Fruit fly (Drosophila melanogaster): ENCODE data around the gene CG11069.

CG11069 gene

dm6 chr3R:24888418-24888817 is 6.1 kb upstream of the CG11069 start:
- TF ChIP-seq kay (GFP tag; optimal IDR thresholded peaks at IDR 0.05): no peak
- TF ChIP-seq Ets65A (GFP tag): no peak
- TF ChIP-seq MTF-1 (GFP tag; optimal IDR thresholded peaks at IDR 0.05; ENCODE audit: borderline replicate concordance): no peak
- TF ChIP-seq Blimp-1 (GFP tag; optimal IDR thresholded peaks at IDR 0.05): peak; percentile 56
- peak; percentile 82 for TF ChIP-seq CG8281 (tag; optimal IDR thresholded peaks at IDR 0.05)
- no peak for TF ChIP-seq CG12299 (tag; optimal IDR thresholded peaks at IDR 0.05)

dm6 chr3R:24889303-24889892 is 5.1 kb upstream of the CG11069 start:
- TF ChIP-seq kni (GFP tag; optimal IDR thresholded peaks at IDR 0.05) (peak; percentile 29), CG10209 (GFP tag; optimal IDR thresholded peaks at IDR 0.05) (no peak), cwo (GFP tag; optimal IDR thresholded peaks at IDR 0.05) (peak; percentile 78), Ets65A (GFP tag) (peak; percentile 39), CG10543 (GFP tag; optimal IDR thresholded peaks at IDR 0.05) (peak; percentile 17), CG9215 (GFP tag; IDR thresholded peaks at IDR 0.05) (no peak), CG8924 (tag; optimal IDR thresholded peaks at IDR 0.05) (no peak), Adf1 (GFP tag; IDR thresholded peaks at IDR 0.05) (no peak), abd-A (tag; optimal IDR thresholded peaks at IDR 0.05) (peak; percentile 30), H2.0 (GFP tag; IDR thresholded peaks at IDR 0.05) (no peak), gem (tag; optimal IDR thresholded peaks at IDR 0.05) (no peak), CG43689 (GFP tag; IDR thresholded peaks at IDR 0.05) (no peak), Blimp-1 (GFP tag; optimal IDR thresholded peaks at IDR 0.05) (no peak), CG17186 (GFP tag; optimal IDR thresholded peaks at IDR 0.05) (no peak), CG8281 (tag; optimal IDR thresholded peaks at IDR 0.05) (peak; percentile 49), vvl (GFP tag; IDR thresholded peaks at IDR 0.05) (0 out of 2 replicates have a peak, but pooled peaks have one; percentile 12), lov (optimal IDR thresholded peaks at IDR 0.05) (no peak), lov (GFP tag; IDR thresholded peaks at IDR 0.05) (no peak), sob (GFP tag; IDR thresholded peaks at IDR 0.05) (no peak), CG12769 (tag; optimal IDR thresholded peaks at IDR 0.05) (peak; percentile 74), Ets97D (GFP tag; optimal IDR thresholded peaks at IDR 0.05) (no peak), CG42726 (GFP tag; IDR thresholded peaks at IDR 0.05; ENCODE audit: partially characterized antibody) (no peak), sqz (GFP tag; optimal IDR thresholded peaks at IDR 0.05) (peak; percentile 35), maf-S (GFP tag; optimal IDR thresholded peaks at IDR 0.05) (no peak), Optix (GFP tag; IDR thresholded peaks at IDR 0.05) (no peak), Pdp1 (GFP tag; optimal IDR thresholded peaks at IDR 0.05) (peak in 1 of 2 experiments; percentile 20), chinmo (GFP tag; IDR thresholded peaks at IDR 0.05; ENCODE audit: partially characterized antibody) (0 out of 4 replicates have a peak, but pooled peaks have one; percentile 70), CHES-1-like (GFP tag; optimal IDR thresholded peaks at IDR 0.05) (no peak), sd (tag; optimal IDR thresholded peaks at IDR 0.05) (peak; percentile 96)

DNA sequence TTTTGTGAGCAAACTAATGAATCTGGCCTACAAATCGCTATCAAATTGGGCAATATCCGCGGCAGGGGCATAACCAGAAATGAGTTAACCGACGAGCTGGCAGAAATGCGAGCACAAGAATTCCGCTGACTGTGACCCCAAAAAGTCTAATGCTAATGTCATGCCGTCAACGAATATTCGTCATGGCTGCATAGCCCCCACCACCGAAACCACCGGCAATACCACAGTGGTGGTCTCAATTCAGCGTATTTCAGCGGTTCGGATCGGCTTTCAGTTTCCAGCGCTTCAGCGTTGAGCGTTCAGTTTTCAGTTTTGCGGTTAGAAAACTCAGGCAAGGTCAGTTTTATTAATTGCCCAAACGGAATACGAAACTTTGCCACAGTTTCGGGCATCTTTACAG is 4.3 kb upstream of the CG11069 start:
- TF ChIP-seq CG11085 (GFP tag; IDR thresholded peaks at IDR 0.05) (no peak), Ets65A (GFP tag) (no peak), CG30020 (tag; optimal IDR thresholded peaks at IDR 0.05) (no peak), ewg (GFP tag; optimal IDR thresholded peaks at IDR 0.05) (no peak), trh (GFP tag; optimal IDR thresholded peaks at IDR 0.05) (no peak), CG11093 (GFP tag; IDR thresholded peaks at IDR 0.05) (no peak), HmgZ (tag; optimal IDR thresholded peaks at IDR 0.05) (no peak), repo (GFP tag; optimal IDR thresholded peaks at IDR 0.05) (no peak), Antp (GFP tag; optimal IDR thresholded peaks at IDR 0.05) (no peak), inv (GFP tag; IDR thresholded peaks at IDR 0.05; ENCODE audit: partially characterized antibody) (no peak), CG17361 (GFP tag; IDR thresholded peaks at IDR 0.05) (no peak)
